Worm (Caenorhabditis elegans): ENCODE results near the gene C38C3.3.

Gene C38C3.3

DNA sequence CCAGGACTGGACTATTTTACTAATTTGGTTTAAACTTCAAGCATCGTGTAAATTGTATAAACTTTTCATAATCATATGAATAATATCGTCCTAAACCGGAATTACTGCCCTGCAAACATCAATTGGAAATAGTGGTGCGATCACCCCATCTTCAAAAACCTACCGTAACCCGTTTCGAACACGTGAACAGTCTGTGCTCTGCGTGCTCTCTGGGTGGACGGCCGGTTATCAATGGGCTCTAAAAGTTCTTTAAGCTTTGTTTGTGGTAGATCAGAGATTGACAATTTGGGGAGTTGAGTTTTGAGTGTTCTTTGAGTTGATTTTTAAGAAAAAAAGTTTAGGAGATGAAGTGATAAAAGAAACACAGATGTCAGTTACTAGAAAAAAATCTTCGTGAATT, 38.8 kb upstream of the C38C3.3 start:
- TF ChIP-seq pqm-1 (tag; optimal IDR thresholded peaks at IDR 0.05) (peak; percentile 98), elt-1 (tag; optimal IDR thresholded peaks at IDR 0.05) (no peak), pha-4 (tag; optimal IDR thresholded peaks at IDR 0.05) (peak; percentile 64), ceh-28 (tag; optimal IDR thresholded peaks at IDR 0.05) (peak; percentile 20), elt-2 (tag; optimal IDR thresholded peaks at IDR 0.05) (peak; percentile 82), daf-12 (tag; optimal IDR thresholded peaks at IDR 0.05) (no peak), ztf-11 (tag; optimal IDR thresholded peaks at IDR 0.05) (no peak), jun-1 (tag; optimal IDR thresholded peaks at IDR 0.05) (peak; percentile 72)

DNA sequence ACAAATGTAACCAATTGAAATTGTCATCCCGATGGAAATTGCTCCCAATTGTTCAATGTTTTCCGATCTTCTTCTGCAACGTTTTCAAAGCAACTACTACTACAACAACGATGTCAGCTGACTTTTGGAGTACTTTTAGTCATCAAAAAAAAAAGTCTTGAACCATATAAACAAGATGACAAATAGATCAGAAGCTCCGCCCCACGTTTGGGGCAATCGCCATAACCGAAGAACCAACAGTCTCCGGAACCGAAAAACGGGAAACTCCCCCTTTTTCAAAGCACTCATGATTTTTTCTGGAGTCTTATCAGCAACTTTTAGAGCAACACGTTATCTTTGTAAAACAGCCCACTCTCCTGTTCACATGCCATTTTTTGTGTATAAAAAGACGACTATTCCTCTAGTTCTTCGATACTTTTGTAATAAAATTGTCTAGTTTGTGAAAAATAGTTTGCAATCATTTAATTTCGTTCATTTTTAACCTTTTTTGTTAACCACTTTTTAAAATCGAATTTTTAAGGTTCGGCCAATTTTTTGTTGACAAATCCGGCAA, 36.0 kb upstream of the C38C3.3 start:
- TF ChIP-seq egl-27 (tag; optimal IDR thresholded peaks at IDR 0.05) (no peak), ceh-16 (tag; optimal IDR thresholded peaks at IDR 0.05) (no peak), ceh-82 (tag; optimal IDR thresholded peaks at IDR 0.05) (no peak), mdl-1 (tag; optimal IDR thresholded peaks at IDR 0.05) (no peak), elt-2 (tag; optimal IDR thresholded peaks at IDR 0.05) (peak; percentile 85), lin-15B (tag; optimal IDR thresholded peaks at IDR 0.05) (no peak), pha-4 (tag; optimal IDR thresholded peaks at IDR 0.05) (peak; percentile 67), fkh-10 (GFP tag; optimal IDR thresholded peaks at IDR 0.05) (no peak), aly-2 (tag; optimal IDR thresholded peaks at IDR 0.05) (no peak), pqm-1 (tag; optimal IDR thresholded peaks at IDR 0.05) (peak; percentile 96), zag-1 (tag; optimal IDR thresholded peaks at IDR 0.05) (no peak), lsy-12 (tag; optimal IDR thresholded peaks at IDR 0.05) (no peak), jun-1 (tag; optimal IDR thresholded peaks at IDR 0.05) (peak; percentile 64), fos-1 (tag; optimal IDR thresholded peaks at IDR 0.05) (no peak), R02D3.7 (tag; optimal IDR thresholded peaks at IDR 0.05) (no peak), ama-1 (optimal IDR thresholded peaks at IDR 0.05) (no peak), snpc-4 (tag; optimal IDR thresholded peaks at IDR 0.05) (no peak)

DNA sequence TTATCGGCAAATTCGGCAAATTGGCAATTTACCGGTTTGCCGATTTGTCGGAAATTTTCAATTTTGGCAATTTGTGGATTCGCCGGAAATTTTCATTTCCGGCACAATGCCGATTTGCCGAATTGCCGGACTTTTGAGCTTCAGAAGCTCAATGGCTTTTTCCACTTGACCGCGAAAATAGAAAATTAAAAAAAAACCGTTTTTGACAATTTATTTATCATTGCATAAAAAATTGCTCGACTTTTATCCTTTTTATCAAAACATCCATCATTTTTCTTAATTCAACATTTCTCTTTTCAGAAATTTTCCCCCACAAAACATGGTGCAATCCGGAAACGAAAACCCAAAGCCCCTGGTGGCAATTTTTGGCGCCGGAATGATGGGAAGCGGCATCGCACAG, 35.4 kb upstream of the C38C3.3 start, which contains the start of gene hacd-1:
hacd-1 (plus strand) TSS at position 301 of the 400 bp plus-strand sequence.
- TF ChIP-seq R02D3.7 (tag; optimal IDR thresholded peaks at IDR 0.05) (no peak), ama-1 (optimal IDR thresholded peaks at IDR 0.05) (no peak), lin-15B (tag; optimal IDR thresholded peaks at IDR 0.05) (no peak), nhr-237 (tag; optimal IDR thresholded peaks at IDR 0.05) (no peak), mml-1 (tag; optimal IDR thresholded peaks at IDR 0.05) (no peak), pha-4 (tag; optimal IDR thresholded peaks at IDR 0.05) (no peak), snpc-4 (tag; optimal IDR thresholded peaks at IDR 0.05) (no peak), eor-1 (tag; optimal IDR thresholded peaks at IDR 0.05) (no peak), lin-39 (tag; optimal IDR thresholded peaks at IDR 0.05) (no peak), nhr-43 (tag; optimal IDR thresholded peaks at IDR 0.05; ENCODE audit: poor library complexity, severe bottlenecking) (no peak)

DNA sequence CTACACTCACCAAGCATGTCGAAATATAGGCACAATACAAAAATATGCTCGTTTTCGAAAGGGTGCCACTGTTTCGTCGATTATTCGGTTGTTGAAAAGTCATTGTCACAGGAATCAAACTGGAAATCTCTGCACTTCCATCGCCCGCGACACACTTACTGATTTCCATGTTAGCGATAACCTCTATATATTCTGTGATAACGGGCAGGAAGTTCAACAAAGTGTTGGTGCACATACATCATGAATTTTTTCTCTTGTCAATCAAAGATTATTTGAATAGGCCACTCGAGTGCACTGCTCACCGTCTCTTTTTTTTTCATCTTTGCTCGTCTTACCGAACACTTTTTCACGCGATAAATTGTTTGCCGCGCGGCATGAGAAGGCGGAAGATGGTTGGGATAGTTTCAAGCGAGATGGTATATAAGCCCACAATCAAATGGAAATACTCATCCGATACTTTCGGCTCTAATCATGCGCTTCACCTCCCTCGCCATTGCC, 30.8 kb upstream of the C38C3.3 start, which contains the start of the genes fpn-1.2 and pqn-54:
fpn-1.2 (minus strand) TSS at position 157 of the 498 bp plus-strand sequence.
pqn-54 (plus strand) TSS at position 448 of the 498 bp plus-strand sequence.
- TF ChIP-seq pqm-1 (tag; optimal IDR thresholded peaks at IDR 0.05) (peak; percentile 20), elt-2 (tag; optimal IDR thresholded peaks at IDR 0.05) (peak; percentile 53), hmg-11 (tag; optimal IDR thresholded peaks at IDR 0.05) (no peak), ceh-9 (tag; optimal IDR thresholded peaks at IDR 0.05) (no peak), unc-62 (GFP tag; optimal IDR thresholded peaks at IDR 0.05) (no peak), ama-1 (optimal IDR thresholded peaks at IDR 0.05) (no peak)

DNA sequence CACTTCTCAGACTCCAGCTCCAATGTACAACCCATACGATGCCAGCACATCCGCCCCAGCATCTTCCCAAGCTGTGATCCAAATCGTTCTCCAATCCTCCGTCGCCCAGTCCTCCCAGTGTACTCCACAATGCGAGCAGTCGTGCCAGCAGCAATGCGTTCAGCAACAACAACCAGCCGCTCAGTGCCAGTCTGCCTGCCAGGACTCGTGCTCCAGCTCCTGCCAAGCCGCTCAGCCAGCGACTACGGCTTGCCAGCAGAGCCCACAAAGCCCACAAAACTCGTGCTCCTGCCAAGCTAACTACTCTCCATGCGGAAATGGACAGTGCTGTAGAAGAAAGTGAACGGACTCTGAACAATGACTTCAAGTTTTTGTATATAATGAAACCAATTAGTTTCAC, 29.5 kb upstream of the C38C3.3 start:
- TF ChIP-seq fos-1 (tag; optimal IDR thresholded peaks at IDR 0.05) (no peak), egl-5 (tag; optimal IDR thresholded peaks at IDR 0.05) (no peak), nhr-23 (tag; optimal IDR thresholded peaks at IDR 0.05) (no peak), ZK546.5 (tag; optimal IDR thresholded peaks at IDR 0.05) (no peak), fkh-10 (GFP tag; optimal IDR thresholded peaks at IDR 0.05) (no peak), nhr-28 (tag; optimal IDR thresholded peaks at IDR 0.05) (no peak), lin-15B (tag; optimal IDR thresholded peaks at IDR 0.05) (no peak), eor-1 (tag; optimal IDR thresholded peaks at IDR 0.05) (no peak), nhr-237 (tag; optimal IDR thresholded peaks at IDR 0.05) (no peak), mdl-1 (tag; optimal IDR thresholded peaks at IDR 0.05) (no peak), ceh-28 (tag; optimal IDR thresholded peaks at IDR 0.05) (no peak), elt-2 (tag; optimal IDR thresholded peaks at IDR 0.05) (no peak), snpc-4 (tag; optimal IDR thresholded peaks at IDR 0.05) (no peak)
